Worm (Caenorhabditis elegans) whole organism, mixed stage, embryonic: ENCODE results near the gene F02C12.3.

Experiments used
- M03D4.4 ChIP-seq: sonication (generic microtip); optimal IDR thresholded peaks from 2 replicates; lab custom pipeline; 2017; ENCODE audit warnings: mild to moderate bottlenecking, missing genetic modification characterization, missing compliant biosample characterization
- bed-3 ChIP-seq: fragments of 200-800 bp; sonication (Bioruptor generic); optimal IDR thresholded peaks from 3 replicates; lab custom pipeline; 2018; ENCODE audit warnings: mild to moderate bottlenecking, missing genetic modification characterization, moderate library complexity, missing compliant biosample characterization
- blmp-1 ChIP-seq: fragments of 150-350 bp; optimal IDR thresholded peaks from 2 replicates; lab custom pipeline; 2014; ENCODE audit warnings: missing biosample characterization, missing genetic modification characterization
- ceh-39 ChIP-seq: fragments of 150-350 bp; optimal IDR thresholded peaks from 2 replicates; lab custom pipeline; 2014; ENCODE audit warnings: missing biosample characterization, missing genetic modification characterization
- ceh-43 ChIP-seq: fragments of 200-800 bp; sonication (Bioruptor generic); optimal IDR thresholded peaks from 2 replicates; lab custom pipeline; 2018; ENCODE audit warnings: mild to moderate bottlenecking, missing genetic modification characterization, moderate library complexity, missing compliant biosample characterization
- ceh-83 ChIP-seq: fragments of 200-800 bp; sonication (Bioruptor generic); optimal IDR thresholded peaks from 2 replicates; lab custom pipeline; 2018; ENCODE audit warnings: mild to moderate bottlenecking, missing genetic modification characterization, missing compliant biosample characterization
- ces-1 ChIP-seq: fragments of 150-350 bp; optimal IDR thresholded peaks from 2 replicates; lab custom pipeline; 2014; ENCODE audit warnings: missing biosample characterization, missing genetic modification reagents, missing genetic modification characterization
- cnd-1 ChIP-seq: fragments of 200-800 bp; sonication (Bioruptor generic); optimal IDR thresholded peaks from 2 replicates; lab custom pipeline; 2018; ENCODE audit warnings: mild to moderate bottlenecking, missing genetic modification characterization, missing compliant biosample characterization
- drap-1 ChIP-seq: fragments of 200-800 bp; sonication (Bioruptor generic); optimal IDR thresholded peaks from 3 replicates; lab custom pipeline; 2018; ENCODE audit warnings: mild to moderate bottlenecking, missing genetic modification characterization, missing compliant biosample characterization
- elt-1 ChIP-seq: sonication (generic microtip); optimal IDR thresholded peaks from 2 replicates; lab custom pipeline; 2017; ENCODE audit warnings: missing genetic modification characterization, mild to moderate bottlenecking, missing compliant biosample characterization, antibody characterized with exemption, moderate library complexity, borderline replicate concordance; ENCODE audit not compliant: insufficient read depth
- elt-3 ChIP-seq: fragments of 150-350 bp; optimal IDR thresholded peaks from 2 replicates; lab custom pipeline; 2014; ENCODE audit warnings: missing biosample characterization, missing genetic modification characterization
- flh-1 ChIP-seq: fragments of 200-800 bp; sonication (Bioruptor generic); optimal IDR thresholded peaks from 2 replicates; lab custom pipeline; 2018; ENCODE audit warnings: mild to moderate bottlenecking, missing genetic modification characterization, moderate library complexity, missing compliant biosample characterization
- ham-2 ChIP-seq: fragments of 200-800 bp; sonication (Bioruptor generic); optimal IDR thresholded peaks from 2 replicates; lab custom pipeline; 2018; ENCODE audit warnings: mild to moderate bottlenecking, missing genetic modification characterization, missing compliant biosample characterization
- hlh-1 ChIP-seq: fragments of 150-350 bp; optimal IDR thresholded peaks from 2 replicates; lab custom pipeline; 2014; ENCODE audit warnings: missing biosample characterization, missing genetic modification reagents, missing genetic modification characterization
- lin-13 ChIP-seq: fragments of 150-350 bp; optimal IDR thresholded peaks from 2 replicates; lab custom pipeline; 2014; ENCODE audit warnings: missing biosample characterization, missing genetic modification characterization
- lin-32 ChIP-seq: fragments of 200-800 bp; sonication (Bioruptor generic); optimal IDR thresholded peaks from 2 replicates; lab custom pipeline; 2018; ENCODE audit warnings: mild to moderate bottlenecking, missing genetic modification characterization, missing compliant biosample characterization
- lsy-2 ChIP-seq: fragments of 150-350 bp; optimal IDR thresholded peaks from 2 replicates; lab custom pipeline; 2014; ENCODE audit warnings: missing biosample characterization, missing genetic modification characterization
- mab-5 ChIP-seq: fragments of 150-350 bp; optimal IDR thresholded peaks from 2 replicates; lab custom pipeline; 2014; ENCODE audit warnings: missing biosample characterization, missing genetic modification characterization
- mep-1 ChIP-seq: fragments of 150-350 bp; optimal IDR thresholded peaks from 2 replicates; lab custom pipeline; 2017; ENCODE audit warnings: missing biosample characterization, missing genetic modification reagents, missing genetic modification characterization, inconsistent platforms
- mls-2 ChIP-seq: sonication (generic microtip); optimal IDR thresholded peaks from 2 replicates; lab custom pipeline; 2016; ENCODE audit warnings: mild to moderate bottlenecking, missing genetic modification characterization, moderate library complexity, missing compliant biosample characterization
- nhr-12 ChIP-seq: fragments of 150-350 bp; optimal IDR thresholded peaks from 2 replicates; lab custom pipeline; 2014; ENCODE audit warnings: missing biosample characterization, missing genetic modification characterization
- nhr-2 ChIP-seq: fragments of 150-350 bp; optimal IDR thresholded peaks from 2 replicates; lab custom pipeline; 2014; ENCODE audit warnings: missing biosample characterization, missing genetic modification characterization
- nhr-237 ChIP-seq: fragments of 150-350 bp; optimal IDR thresholded peaks from 2 replicates; lab custom pipeline; 2014; ENCODE audit warnings: missing biosample characterization, missing genetic modification characterization
- nhr-28 ChIP-seq: fragments of 150-350 bp; optimal IDR thresholded peaks from 2 replicates; lab custom pipeline; 2014; ENCODE audit warnings: missing biosample characterization, missing genetic modification characterization
- nhr-76 ChIP-seq: sonication (generic microtip); optimal IDR thresholded peaks from 2 replicates; lab custom pipeline; 2017; ENCODE audit warnings: missing biosample characterization, missing genetic modification characterization
- pha-4 ChIP-seq: fragments of 150-350 bp; optimal IDR thresholded peaks from 2 replicates; lab custom pipeline; 2018; ENCODE audit warnings: missing biosample characterization, missing genetic modification reagents, missing genetic modification characterization
- sem-2 ChIP-seq: fragments of 200-800 bp; sonication (Bioruptor generic); optimal IDR thresholded peaks from 2 replicates; lab custom pipeline; 2018; ENCODE audit warnings: mild to moderate bottlenecking, missing genetic modification characterization, missing compliant biosample characterization
- snpc-4 ChIP-seq: fragments of 150-350 bp; optimal IDR thresholded peaks from 2 replicates; lab custom pipeline; 2014; ENCODE audit warnings: missing biosample characterization, missing genetic modification characterization
- sptf-1 ChIP-seq: sonication (generic microtip); optimal IDR thresholded peaks from 2 replicates; lab custom pipeline; 2017; ENCODE audit warnings: mild to moderate bottlenecking, missing genetic modification characterization, moderate library complexity, missing compliant biosample characterization
- tbx-8 ChIP-seq: fragments of 200-800 bp; sonication (Bioruptor generic); optimal IDR thresholded peaks from 2 replicates; lab custom pipeline; 2018; ENCODE audit warnings: mild to moderate bottlenecking, missing genetic modification characterization, moderate library complexity, missing compliant biosample characterization
- unc-120 ChIP-seq: sonication (generic microtip); optimal IDR thresholded peaks from 2 replicates; lab custom pipeline; 2017; ENCODE audit warnings: missing genetic modification characterization, missing compliant biosample characterization; ENCODE audit not compliant: poor library complexity, severe bottlenecking
- unc-39 ChIP-seq: fragments of 150-350 bp; optimal IDR thresholded peaks from 2 replicates; lab custom pipeline; 2014; ENCODE audit warnings: missing biosample characterization, missing genetic modification characterization
- unc-62 ChIP-seq: fragments of 150-350 bp; optimal IDR thresholded peaks from 2 replicates; lab custom pipeline; 2014; ENCODE audit warnings: missing biosample characterization, missing genetic modification reagents, missing genetic modification characterization
- zip-8 ChIP-seq: fragments of 150-350 bp; optimal IDR thresholded peaks from 2 replicates; lab custom pipeline; 2014; ENCODE audit warnings: missing biosample characterization, missing genetic modification characterization
- ztf-11 ChIP-seq: fragments of 150-350 bp; optimal IDR thresholded peaks from 2 replicates; lab custom pipeline; 2014; ENCODE audit warnings: missing biosample characterization, missing genetic modification characterization

F02C12.3 gene

ce11 chrX:13396550-13397023 lies at the start of gene F02C12.3:
TSS of gene F02C12.3 (plus strand) at chrX:13396973.
- peak; percentile 67 for TF ChIP-seq ces-1 (GFP tag; lab: Kevin White, UChicago)
- no peak for TF ChIP-seq unc-120 (tag; lab: Kevin White, UChicago)
- TF ChIP-seq hlh-1 = no peak
- TF ChIP-seq unc-39 (tag; lab: Kevin White, UChicago) = no peak
- peak; percentile 65 for TF ChIP-seq mep-1 (tag; lab: Kevin White, UChicago)
- peak; percentile 4 for TF ChIP-seq mab-5 (tag; lab: Kevin White, UChicago)
- TF ChIP-seq sem-2 (GFP tag; lab: Kevin White, UChicago) = no peak
- TF ChIP-seq snpc-4 (tag; lab: Kevin White, UChicago) = no peak
- TF ChIP-seq elt-1 (tag; lab: Kevin White, UChicago) = no peak
- TF ChIP-seq elt-3 (tag; lab: Kevin White, UChicago) = no peak
- peak; percentile 13 for TF ChIP-seq nhr-2
- no peak for TF ChIP-seq nhr-12 (tag; lab: Kevin White, UChicago)
- TF ChIP-seq nhr-28 (tag; lab: Kevin White, UChicago) = no peak
- TF ChIP-seq lsy-2 (tag; lab: Kevin White, UChicago) = peak; percentile 50
- TF ChIP-seq ham-2 = no peak
- no peak for TF ChIP-seq lin-13
- TF ChIP-seq M03D4.4 (tag; lab: Kevin White, UChicago) = no peak
- TF ChIP-seq pha-4 (tag; lab: Kevin White, UChicago) = peak; percentile 79
- no peak for TF ChIP-seq blmp-1 (tag; lab: Kevin White, UChicago)
- no peak for TF ChIP-seq sptf-1 (tag; lab: Kevin White, UChicago)
- TF ChIP-seq lin-32 (GFP tag; lab: Kevin White, UChicago) = no peak
- TF ChIP-seq bed-3 (GFP tag; lab: Kevin White, UChicago) = no peak
- no peak for TF ChIP-seq mls-2 (tag; lab: Kevin White, UChicago)
- no peak for TF ChIP-seq tbx-8 (GFP tag; lab: Kevin White, UChicago)
- TF ChIP-seq ceh-43 = no peak
- TF ChIP-seq ceh-83 (GFP tag; lab: Kevin White, UChicago) = no peak
- TF ChIP-seq ztf-11 (tag; lab: Kevin White, UChicago) = no peak
- TF ChIP-seq nhr-76 (tag; lab: Kevin White, UChicago) = no peak
- TF ChIP-seq nhr-237 (tag; lab: Kevin White, UChicago) = peak; percentile 74
- TF ChIP-seq cnd-1 (tag; lab: Kevin White, UChicago) = no peak
- no peak for TF ChIP-seq ceh-39 (tag; lab: Kevin White, UChicago)
- TF ChIP-seq unc-62 (GFP tag; lab: Kevin White, UChicago) = no peak
- TF ChIP-seq flh-1 (GFP tag; lab: Kevin White, UChicago) = no peak
- no peak for TF ChIP-seq drap-1 (GFP tag; lab: Kevin White, UChicago)
- TF ChIP-seq zip-8 = no peak

- TF ChIP-seq unc-62 (GFP tag; lab: Kevin White, UChicago) = no peak
Observed at ce11 chrX:13347251-13347650, 49.5 kb upstream of the F02C12.3 start.

- TF ChIP-seq ceh-39 (tag; lab: Kevin White, UChicago) (no peak), unc-120 (tag; lab: Kevin White, UChicago) (no peak), nhr-76 (tag; lab: Kevin White, UChicago) (no peak), zip-8 (no peak), sem-2 (GFP tag; lab: Kevin White, UChicago) (no peak), ceh-83 (GFP tag; lab: Kevin White, UChicago) (no peak), flh-1 (GFP tag; lab: Kevin White, UChicago) (no peak), mab-5 (tag; lab: Kevin White, UChicago) (no peak), nhr-237 (tag; lab: Kevin White, UChicago) (no peak), lsy-2 (tag; lab: Kevin White, UChicago) (no peak), ztf-11 (tag; lab: Kevin White, UChicago) (no peak), cnd-1 (tag; lab: Kevin White, UChicago) (no peak), mep-1 (tag; lab: Kevin White, UChicago) (no peak), ceh-43 (no peak), blmp-1 (tag; lab: Kevin White, UChicago) (no peak), elt-3 (tag; lab: Kevin White, UChicago) (no peak), mls-2 (tag; lab: Kevin White, UChicago) (no peak), unc-39 (tag; lab: Kevin White, UChicago) (no peak), lin-13 (no peak), nhr-12 (tag; lab: Kevin White, UChicago) (no peak)
Observed at ce11 chrX:13348417-13348816, 48.4 kb upstream of the F02C12.3 start.
